Fruit fly (Drosophila melanogaster): ENCODE data around the gene B-H2.

B-H2 gene

dm6 chrX:17296283-17297069 lies 17.9 kb upstream of the B-H2 start:
- TF ChIP-seq h (GFP tag; optimal IDR thresholded peaks at IDR 0.05) (peak; percentile 8), Dfd (GFP tag; optimal IDR thresholded peaks at IDR 0.05) (no peak), Sp1 (GFP tag; optimal IDR thresholded peaks at IDR 0.05) (peak; percentile 61)

dm6 chrX:17297070-17297689 lies 17.2 kb upstream of the B-H2 start:
- no peak for TF ChIP-seq CG9705 (GFP tag; optimal IDR thresholded peaks at IDR 0.05)
- peak; percentile 8 for TF ChIP-seq dsf (GFP tag; optimal IDR thresholded peaks at IDR 0.05; ENCODE audit: borderline replicate concordance)
- TF ChIP-seq sage (GFP tag; optimal IDR thresholded peaks at IDR 0.05) = no peak
- no peak for TF ChIP-seq Abd-B (GFP tag; optimal IDR thresholded peaks at IDR 0.05)
- TF ChIP-seq foxo (GFP tag; optimal IDR thresholded peaks at IDR 0.05) = peak in 1 of 2 experiments; percentile 76
- peak; percentile 64 for TF ChIP-seq Sp1 (GFP tag; optimal IDR thresholded peaks at IDR 0.05)
- TF ChIP-seq tai (GFP tag; optimal IDR thresholded peaks at IDR 0.05) = peak; percentile 19
- peak; percentile 19 for TF ChIP-seq Hnf4 (GFP tag; optimal IDR thresholded peaks at IDR 0.05)
- no peak for TF ChIP-seq pan (optimal IDR thresholded peaks at IDR 0.05)
- no peak for TF ChIP-seq Jra (GFP tag; optimal IDR thresholded peaks at IDR 0.05)
- TF ChIP-seq ey (GFP tag; optimal IDR thresholded peaks at IDR 0.05) = peak; percentile 68
- no peak for TF ChIP-seq Hr78 (GFP tag; optimal IDR thresholded peaks at IDR 0.05)
- TF ChIP-seq usp (GFP tag; optimal IDR thresholded peaks at IDR 0.05) = no peak
- TF ChIP-seq CG32264 (GFP tag; optimal IDR thresholded peaks at IDR 0.05) = peak; percentile 33
- TF ChIP-seq jim (GFP tag; optimal IDR thresholded peaks at IDR 0.05) = no peak
- peak; percentile 71 for TF ChIP-seq HLH106 (tag; optimal IDR thresholded peaks at IDR 0.05)
- TF ChIP-seq dmrt93B (GFP tag; optimal IDR thresholded peaks at IDR 0.05) = peak; percentile 55
- peak; percentile 40 for TF ChIP-seq brk (GFP tag; optimal IDR thresholded peaks at IDR 0.05)
- TF ChIP-seq woc (GFP tag; optimal IDR thresholded peaks at IDR 0.05) = peak; percentile 79
- no peak for TF ChIP-seq Hr83 (GFP tag; optimal IDR thresholded peaks at IDR 0.05; ENCODE audit: poor library complexity, severe bottlenecking)
- no peak for TF ChIP-seq dl (GFP tag; optimal IDR thresholded peaks at IDR 0.05; ENCODE audit: insufficient read depth in 1 of 2, partially characterized antibody in 2 of 2)
- TF ChIP-seq OdsH (GFP tag; optimal IDR thresholded peaks at IDR 0.05) = peak; percentile 64
- TF ChIP-seq Mio (GFP tag; optimal IDR thresholded peaks at IDR 0.05) = peak; percentile 13
- no peak for TF ChIP-seq Dif (GFP tag; optimal IDR thresholded peaks at IDR 0.05; ENCODE audit: partially characterized antibody)
- peak; percentile 81 for TF ChIP-seq fru (GFP tag; optimal IDR thresholded peaks at IDR 0.05)
- TF ChIP-seq rgr (GFP tag; optimal IDR thresholded peaks at IDR 0.05) = peak; percentile 62
- TF ChIP-seq h (GFP tag; optimal IDR thresholded peaks at IDR 0.05) = peak; percentile 67
- peak; percentile 74 for TF ChIP-seq br (GFP tag; optimal IDR thresholded peaks at IDR 0.05)
- TF ChIP-seq psq (GFP tag; optimal IDR thresholded peaks at IDR 0.05) = peak; percentile 64

dm6 chrX:17297924-17298591 lies 16.3 kb upstream of the B-H2 start:
- TF ChIP-seq GATAd (GFP tag; optimal IDR thresholded peaks at IDR 0.05) = no peak
- TF ChIP-seq rgr (GFP tag; optimal IDR thresholded peaks at IDR 0.05) = peak; percentile 29
- TF ChIP-seq OdsH (GFP tag; optimal IDR thresholded peaks at IDR 0.05) = peak; percentile 48
- TF ChIP-seq Abd-B (GFP tag; optimal IDR thresholded peaks at IDR 0.05) = no peak
- TF ChIP-seq CG9705 (GFP tag; optimal IDR thresholded peaks at IDR 0.05) = no peak
- no peak for TF ChIP-seq CrebA (GFP tag; optimal IDR thresholded peaks at IDR 0.05; ENCODE audit: borderline replicate concordance)
- TF ChIP-seq h (GFP tag; optimal IDR thresholded peaks at IDR 0.05) = peak; percentile 26
- peak; percentile 74 for TF ChIP-seq psq (GFP tag; optimal IDR thresholded peaks at IDR 0.05)
- peak; percentile 47 for TF ChIP-seq Hnf4 (GFP tag; optimal IDR thresholded peaks at IDR 0.05)
- peak; percentile 4 for TF ChIP-seq Sp1 (GFP tag; optimal IDR thresholded peaks at IDR 0.05)
- TF ChIP-seq ey (GFP tag; optimal IDR thresholded peaks at IDR 0.05) = peak; percentile 29
- TF ChIP-seq dl (GFP tag; optimal IDR thresholded peaks at IDR 0.05; ENCODE audit: insufficient read depth in 1 of 2, partially characterized antibody in 2 of 2) = no peak
- TF ChIP-seq foxo (GFP tag; optimal IDR thresholded peaks at IDR 0.05) = peak in 1 of 2 experiments; percentile 41
- no peak for TF ChIP-seq Rel (GFP tag; optimal IDR thresholded peaks at IDR 0.05)
- no peak for TF ChIP-seq Rel (tag; optimal IDR thresholded peaks at IDR 0.05)
- TF ChIP-seq HLH106 (tag; optimal IDR thresholded peaks at IDR 0.05) = peak; percentile 30
- no peak for TF ChIP-seq pan (optimal IDR thresholded peaks at IDR 0.05)
- TF ChIP-seq usp (GFP tag; optimal IDR thresholded peaks at IDR 0.05) = no peak

Data from whole organism, wandering third instar larva.